Worm (Caenorhabditis elegans) whole organism, young adult: ENCODE data around the gene lin-9.
A peak's percentile ranks its signal among the peaks of the same experiment; 100 is the strongest.

ENCODE experiments used
- B0035.1 ChIP-seq: sonication (generic microtip); optimal IDR thresholded peaks from 2 replicates; lab custom pipeline; 2016; ENCODE audit warnings: missing genetic modification characterization, mild to moderate bottlenecking, missing compliant biosample characterization, missing genotype, missing genetic modification reagents
- B0336.3 ChIP-seq: fragments of 200-800 bp; sonication (Bioruptor generic); IDR thresholded peaks from 2 replicates; pipeline ENCODE4 v1.3.6; 2022; ENCODE audit warnings: missing genetic modification characterization, missing compliant biosample characterization
- F22D6.2 ChIP-seq: sonication (generic microtip); optimal IDR thresholded peaks from 2 replicates; lab custom pipeline; 2016; ENCODE audit warnings: mild to moderate bottlenecking, missing genetic modification characterization, missing compliant biosample characterization
- F37B4.10 ChIP-seq: fragments of 200-800 bp; sonication (Bioruptor generic); IDR thresholded peaks from 2 replicates; pipeline ENCODE4 v1.3.6; 2022; ENCODE audit warnings: missing genetic modification characterization, missing compliant biosample characterization
- F49E8.2 ChIP-seq: sonication (generic microtip); optimal IDR thresholded peaks from 3 replicates; lab custom pipeline; 2017; ENCODE audit warnings: missing genetic modification characterization, mild to moderate bottlenecking, missing compliant biosample characterization, antibody characterized with exemption, moderate library complexity; ENCODE audit not compliant: insufficient read depth
- F52B5.7 ChIP-seq: sonication (generic microtip); optimal IDR thresholded peaks from 2 replicates; lab custom pipeline; 2016; ENCODE audit warnings: mild to moderate bottlenecking, missing genetic modification characterization, missing compliant biosample characterization
- T07F8.4 ChIP-seq: sonication (generic microtip); optimal IDR thresholded peaks from 2 replicates; lab custom pipeline; 2016; ENCODE audit warnings: mild to moderate bottlenecking, missing genetic modification characterization, moderate library complexity, missing compliant biosample characterization
- Y67H2A.10 ChIP-seq: fragments of 200-800 bp; sonication (Bioruptor generic); conservative IDR thresholded peaks from 2 replicates; pipeline ENCODE4 v1.3.6; 2022; ENCODE audit warnings: missing genetic modification reagents, missing genetic modification characterization, missing compliant biosample characterization
- Y79H2A.3 ChIP-seq: fragments of 200-800 bp; sonication (Bioruptor generic); conservative IDR thresholded peaks from 2 replicates; pipeline ENCODE4 v1.3.6; 2022; ENCODE audit warnings: missing genetic modification reagents, missing genetic modification characterization, missing compliant biosample characterization
- Y95B8A.8 ChIP-seq: fragments of 200-800 bp; sonication (Bioruptor generic); IDR thresholded peaks from 2 replicates; pipeline ENCODE4 v1.3.6; 2022; ENCODE audit warnings: missing genetic modification reagents, missing genetic modification characterization, missing compliant biosample characterization
- ama-1 ChIP-seq, 3 experiments: fragments of 150-350 bp in 1 of 3; sonication (generic microtip) in 2 of 3; optimal IDR thresholded peaks; 2 replicates each; lab custom pipeline; 2014 to 2018; ENCODE audit warnings: missing biosample characterization in 2 of 3, missing genetic modification characterization in 2 of 3, missing genetic modification reagents in 2 of 3
- aptf-3 ChIP-seq: fragments of 200-800 bp; sonication (Bioruptor generic); IDR thresholded peaks from 2 replicates; pipeline ENCODE4 v1.3.6; 2022; ENCODE audit warnings: missing genetic modification characterization, missing compliant biosample characterization
- attf-3 ChIP-seq: fragments of 200-800 bp; sonication (Bioruptor generic); conservative IDR thresholded peaks from 2 replicates; pipeline ENCODE4 v1.3.6; 2022; ENCODE audit warnings: missing genetic modification reagents, missing genetic modification characterization, missing compliant biosample characterization
- ccch-3 ChIP-seq: fragments of 200-800 bp; sonication (Bioruptor generic); optimal IDR thresholded peaks from 2 replicates; lab custom pipeline; 2018; ENCODE audit warnings: mild to moderate bottlenecking, missing genetic modification characterization, missing compliant biosample characterization
- ceh-79 ChIP-seq: sonication (generic microtip); optimal IDR thresholded peaks from 2 replicates; lab custom pipeline; 2017; ENCODE audit warnings: mild to moderate bottlenecking, missing genetic modification characterization, missing compliant biosample characterization
- ceh-91 ChIP-seq: fragments of 200-800 bp; sonication (Bioruptor generic); IDR thresholded peaks from 2 replicates; pipeline ENCODE4 v1.3.6; 2022; ENCODE audit warnings: missing genetic modification reagents, missing genetic modification characterization, missing compliant biosample characterization
- efl-1 ChIP-seq: fragments of 150-350 bp; optimal IDR thresholded peaks from 2 replicates; lab custom pipeline; 2014; ENCODE audit warnings: missing biosample characterization, missing genetic modification reagents, missing genetic modification characterization
- egl-44 ChIP-seq: fragments of 200-800 bp; sonication (Bioruptor generic); IDR thresholded peaks from 2 replicates; pipeline ENCODE4 v1.3.6; 2022; ENCODE audit warnings: missing genetic modification reagents, missing genetic modification characterization, missing compliant biosample characterization
- ekl-4 ChIP-seq: fragments of 200-800 bp; sonication (Bioruptor generic); IDR thresholded peaks from 2 replicates; pipeline ENCODE4 v1.3.6; 2022; ENCODE audit warnings: missing genetic modification reagents, missing genetic modification characterization, missing compliant biosample characterization
- him-1 ChIP-seq: sonication (generic microtip); optimal IDR thresholded peaks from 2 replicates; lab custom pipeline; 2016; ENCODE audit warnings: missing genotype, missing genetic modification reagents, missing genetic modification characterization, missing compliant biosample characterization
- hlh-12 ChIP-seq: sonication (generic microtip); optimal IDR thresholded peaks from 2 replicates; lab custom pipeline; 2016; ENCODE audit warnings: missing genetic modification characterization, missing compliant biosample characterization
- hmg-1.2 ChIP-seq: fragments of 200-800 bp; sonication (Bioruptor generic); IDR thresholded peaks from 2 replicates; pipeline ENCODE4 v1.3.6; 2022; ENCODE audit warnings: missing genetic modification reagents, missing genetic modification characterization, missing compliant biosample characterization
- hsf-1 ChIP-seq: fragments of 200-800 bp; sonication (Bioruptor generic); IDR thresholded peaks from 2 replicates; pipeline ENCODE4 v1.3.6; 2022; ENCODE audit warnings: missing genetic modification reagents, missing genetic modification characterization, missing compliant biosample characterization
- lin-35 ChIP-seq, 3 experiments: fragments of 150-350 bp in 2 of 3; sonication (generic microtip) in 1 of 3; optimal IDR thresholded peaks; 2 replicates each; lab custom pipeline; 2014 to 2018; ENCODE audit warnings: missing biosample characterization in 3 of 3, missing genetic modification characterization in 3 of 3, missing genetic modification reagents in 3 of 3
- lin-40 ChIP-seq: sonication (generic microtip); optimal IDR thresholded peaks from 2 replicates; lab custom pipeline; 2016; ENCODE audit warnings: missing genetic modification characterization, mild to moderate bottlenecking, missing compliant biosample characterization, missing genotype, missing genetic modification reagents
- madf-10 ChIP-seq: sonication (generic microtip); optimal IDR thresholded peaks from 2 replicates; lab custom pipeline; 2016; ENCODE audit warnings: mild to moderate bottlenecking, missing genetic modification characterization, missing compliant biosample characterization
- mxl-1 ChIP-seq: sonication (generic microtip); optimal IDR thresholded peaks from 2 replicates; lab custom pipeline; 2016; ENCODE audit warnings: missing genetic modification characterization, missing compliant biosample characterization
- nfya-2 ChIP-seq: fragments of 200-800 bp; sonication (Bioruptor generic); IDR thresholded peaks from 2 replicates; pipeline ENCODE4 v1.3.6; 2022; ENCODE audit warnings: missing genetic modification reagents, missing genetic modification characterization, missing compliant biosample characterization
- nfyb-1 ChIP-seq: fragments of 200-800 bp; sonication (Bioruptor generic); IDR thresholded peaks from 2 replicates; pipeline ENCODE4 v1.3.6; 2022; ENCODE audit warnings: missing genetic modification reagents, missing genetic modification characterization, missing compliant biosample characterization
- nhr-80 ChIP-seq: sonication (generic microtip); optimal IDR thresholded peaks from 2 replicates; lab custom pipeline; 2016; ENCODE audit warnings: missing genetic modification characterization, missing compliant biosample characterization
- rcor-1 ChIP-seq: fragments of 200-800 bp; sonication (Bioruptor generic); IDR thresholded peaks from 2 replicates; pipeline ENCODE4 v1.3.6; 2022; ENCODE audit warnings: missing genetic modification reagents, missing genetic modification characterization, missing compliant biosample characterization
- tbp1 ChIP-seq: fragments of 200-800 bp; sonication (Bioruptor generic); optimal IDR thresholded peaks from 2 replicates; lab custom pipeline; 2018; ENCODE audit warnings: mild to moderate bottlenecking, missing genetic modification characterization, missing compliant biosample characterization
- zfh-2 ChIP-seq: fragments of 200-800 bp; sonication (Bioruptor generic); conservative IDR thresholded peaks from 2 replicates; pipeline ENCODE4 v1.3.6; 2022; ENCODE audit warnings: missing genetic modification reagents, missing genetic modification characterization, missing compliant biosample characterization

The lin-9 gene

DNA sequence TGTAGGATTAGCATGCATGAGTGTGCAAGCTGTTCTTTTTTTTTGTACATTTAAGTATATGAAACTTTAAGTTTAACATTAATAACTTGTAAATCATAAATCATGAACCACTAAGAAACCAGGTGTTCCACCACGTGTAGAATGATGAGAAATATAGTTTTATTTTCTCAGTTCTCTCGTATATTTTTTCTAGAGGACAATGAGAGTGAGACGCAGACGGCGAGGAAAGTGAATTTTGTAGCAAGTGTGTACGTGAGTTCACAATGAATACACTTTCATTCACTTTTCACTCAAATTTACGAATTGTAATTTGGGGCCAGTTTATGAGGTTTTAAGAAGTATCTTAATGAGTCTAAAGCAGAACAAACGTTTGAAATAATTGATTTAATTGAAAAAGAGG lies 22.6 kb upstream of the lin-9 start:
- no peak for TF ChIP-seq ccch-3 (GFP tag; lab: Kevin White, UChicago)
- no peak for TF ChIP-seq F22D6.2
- no peak for TF ChIP-seq nfya-2 (GFP tag; lab: Robert Waterston, UW)
- no peak for TF ChIP-seq ceh-91 (GFP tag; lab: Robert Waterston, UW)
- TF ChIP-seq mxl-1, result no peak
- no peak for TF ChIP-seq hlh-12 (tag; lab: Kevin White, UChicago)
- no peak for TF ChIP-seq nfyb-1
- no peak for TF ChIP-seq nhr-80 (tag; lab: Kevin White, UChicago)
- no peak for TF ChIP-seq F49E8.2
- TF ChIP-seq lin-40, result no peak
- no peak for TF ChIP-seq ceh-79 (tag; lab: Kevin White, UChicago)
- TF ChIP-seq lin-35 (GFP tag; optimal IDR thresholded peaks at IDR 0.05; lab: Kevin White, UChicago), result no peak
- TF ChIP-seq madf-10 (tag; lab: Kevin White, UChicago), result no peak
- TF ChIP-seq egl-44 (GFP tag; lab: Robert Waterston, UW), result no peak
- no peak for TF ChIP-seq Y95B8A.8 (GFP tag; lab: Robert Waterston, UW)

ce11 chrIII:8925539-8925938 lies 21.6 kb upstream of the lin-9 start:
- no peak for TF ChIP-seq zfh-2 (GFP tag; lab: Robert Waterston, UW)
- no peak for TF ChIP-seq rcor-1 (GFP tag; lab: Robert Waterston, UW)
- TF ChIP-seq F52B5.7 (tag; lab: Kevin White, UChicago), result no peak
- no peak for TF ChIP-seq nfyb-1
- no peak for TF ChIP-seq ceh-79 (tag; lab: Kevin White, UChicago)

DNA sequence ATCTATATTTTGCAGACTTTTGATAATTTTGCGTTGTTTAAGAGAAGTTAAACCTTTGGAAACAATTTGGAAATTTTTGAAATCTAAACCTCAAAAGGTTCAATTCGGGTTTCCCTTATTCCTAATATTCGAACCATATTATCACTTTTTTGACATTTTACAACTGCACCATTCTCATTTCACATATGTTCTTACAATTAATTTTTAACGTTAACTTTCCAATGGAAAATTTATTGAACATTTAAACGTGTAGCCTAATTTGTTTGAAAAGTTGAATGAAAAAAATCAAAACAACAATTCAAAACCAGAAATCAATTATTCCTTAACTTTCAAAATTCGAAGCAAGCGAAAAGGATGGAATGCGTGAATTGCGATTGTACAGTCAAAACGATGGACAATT lies 20.0 kb upstream of the lin-9 start, which contains the start of gene ZK637.12:
ZK637.12 (plus strand) TSS at position 301 of the 400 bp plus-strand sequence.
- TF ChIP-seq tbp1 (no peak), attf-3 (no peak), ekl-4 (GFP tag; lab: Robert Waterston, UW) (no peak), hsf-1 (GFP tag; lab: Robert Waterston, UW) (no peak), B0336.3 (GFP tag; lab: Robert Waterston, UW) (no peak), nfyb-1 (no peak), nfya-2 (GFP tag; lab: Robert Waterston, UW) (no peak), Y79H2A.3 (GFP tag; lab: Robert Waterston, UW) (no peak), T07F8.4 (tag; lab: Kevin White, UChicago) (no peak)

ce11 chrIII:8923240-8923734 lies 19.4 kb upstream of the lin-9 start, which contains the start of gene glb-1:
Gene glb-1 (minus strand): TSS chrIII:8923290.
- TF ChIP-seq efl-1 (GFP tag; lab: Kevin White, UChicago) (peak; percentile 73), B0035.1 (no peak), hmg-1.2 (GFP tag; lab: Robert Waterston, UW) (peak; percentile 65)

- TF ChIP-seq F37B4.10 (no peak), him-1 (no peak), Y67H2A.10 (no peak), aptf-3 (GFP tag; lab: Robert Waterston, UW) (no peak), ama-1 (optimal IDR thresholded peaks at IDR 0.05; lab: Kevin White, UChicago) (peak; percentile 63), ama-1 (GFP tag; optimal IDR thresholded peaks at IDR 0.05; lab: Kevin White, UChicago) (no peak)
These were observed 18.1 kb upstream of the lin-9 start for ce11 chrIII:8922061-8922460.
